Fruit fly (Drosophila melanogaster) whole organism, embryonic: ENCODE data around the gene CG3040.

ENCODE experiments used
- CG10462 ChIP-seq: fragments of 200-800 bp; sonication (Bioruptor generic); optimal IDR thresholded peaks from 2 replicates; lab custom pipeline; 2016; ENCODE audit warnings: missing biosample characterization, missing genetic modification characterization
- CG10654 ChIP-seq: fragments of 200-800 bp; sonication (Bioruptor generic); optimal IDR thresholded peaks from 2 replicates; lab custom pipeline; 2016; ENCODE audit warnings: missing biosample characterization, missing genetic modification characterization
- CG11093 ChIP-seq: fragments of 200-800 bp; sonication (Bioruptor generic); IDR thresholded peaks from 3 replicates; pipeline ENCODE4 v1.3.6; 2022; ENCODE audit warnings: missing biosample characterization, missing genetic modification characterization
- CG13123 ChIP-seq: fragments of 200-800 bp; sonication (Bioruptor generic); optimal IDR thresholded peaks from 2 replicates; lab custom pipeline; 2016; ENCODE audit warnings: missing biosample characterization, missing genetic modification characterization
- CG15011 ChIP-seq: fragments of 200-800 bp; sonication (Bioruptor generic); optimal IDR thresholded peaks from 3 replicates; lab custom pipeline; 2018; ENCODE audit warnings: missing biosample characterization, mild to moderate bottlenecking, missing genetic modification characterization
- CG15696 ChIP-seq: fragments of 200-800 bp; sonication (Bioruptor generic); optimal IDR thresholded peaks from 2 replicates; lab custom pipeline; 2019; ENCODE audit warnings: missing biosample characterization, mild to moderate bottlenecking, missing genetic modification characterization, moderate library complexity
- CG17361 ChIP-seq: fragments of 200-800 bp; sonication (Bioruptor generic); IDR thresholded peaks from 3 replicates; pipeline ENCODE4 v1.3.6; 2022; ENCODE audit warnings: missing biosample characterization, missing genetic modification characterization
- CG1792 ChIP-seq: fragments of 200-800 bp; sonication (Bioruptor generic); optimal IDR thresholded peaks from 2 replicates; lab custom pipeline; 2016; ENCODE audit warnings: missing biosample characterization, missing genetic modification characterization
- CG18599 ChIP-seq: fragments of 200-800 bp; sonication (Bioruptor generic); optimal IDR thresholded peaks from 3 replicates; lab custom pipeline; 2017; ENCODE audit warnings: missing biosample characterization, missing genetic modification characterization, mild to moderate bottlenecking, moderate library complexity, missing genetic modification reagents
- CG2678 ChIP-seq: fragments of 200-800 bp; sonication (Bioruptor generic); optimal IDR thresholded peaks from 3 replicates; lab custom pipeline; 2019; ENCODE audit warnings: missing biosample characterization, mild to moderate bottlenecking, missing genetic modification characterization, moderate library complexity
- CG2889 ChIP-seq: fragments of 200-800 bp; sonication (Bioruptor generic); IDR thresholded peaks from 3 replicates; pipeline ENCODE4 v1.3.6; 2022; ENCODE audit warnings: missing biosample characterization, missing genetic modification characterization
- CG30431 ChIP-seq: fragments of 200-800 bp; sonication (Bioruptor generic); optimal IDR thresholded peaks from 2 replicates; lab custom pipeline; 2017; ENCODE audit warnings: missing biosample characterization, missing genetic modification characterization
- CG3065 ChIP-seq: fragments of 200-800 bp; sonication (Bioruptor generic); optimal IDR thresholded peaks from 2 replicates; lab custom pipeline; 2016; ENCODE audit warnings: missing biosample characterization, missing genetic modification characterization
- CG3726 ChIP-seq: fragments of 200-800 bp; sonication (Bioruptor generic); IDR thresholded peaks from 3 replicates; pipeline ENCODE4, ENCODE4 v1.3.6; 2022; ENCODE audit warnings: missing biosample characterization, missing genetic modification characterization
- CG3995 ChIP-seq: fragments of 200-800 bp; sonication (Bioruptor generic); optimal IDR thresholded peaks from 3 replicates; lab custom pipeline; 2016; ENCODE audit warnings: missing biosample characterization, missing genetic modification characterization
- CG4360 ChIP-seq: fragments of 200-800 bp; sonication (Bioruptor generic); IDR thresholded peaks from 2 replicates; pipeline ENCODE4 v1.3.6; 2022; ENCODE audit warnings: missing biosample characterization, missing genetic modification characterization
- CG6689 ChIP-seq: fragments of 200-800 bp; sonication (Bioruptor generic); IDR thresholded peaks from 2 replicates; pipeline ENCODE4 v1.3.6; 2022; ENCODE audit warnings: missing biosample characterization, missing genetic modification characterization
- CG8765 ChIP-seq: fragments of 200-800 bp; sonication (Bioruptor generic); IDR thresholded peaks from 2 replicates; pipeline ENCODE4 v1.3.6; 2022; ENCODE audit warnings: missing biosample characterization, missing genetic modification characterization
- CG9876 ChIP-seq: fragments of 200-800 bp; sonication (Bioruptor generic); optimal IDR thresholded peaks from 2 replicates; lab custom pipeline; 2016; ENCODE audit warnings: missing biosample characterization, missing genetic modification characterization
- Camta ChIP-seq: fragments of 200-800 bp; sonication (Bioruptor generic); optimal IDR thresholded peaks from 2 replicates; lab custom pipeline; 2016; ENCODE audit warnings: missing biosample characterization, missing genetic modification characterization
- Ets65A ChIP-seq: fragments of 200-800 bp; sonication (Bioruptor generic); peaks from one replicate; lab custom pipeline; 2016; ENCODE audit warnings: missing biosample characterization, missing genetic modification characterization
- Fer2 ChIP-seq: fragments of 200-800 bp; sonication (Bioruptor generic); optimal IDR thresholded peaks from 2 replicates; lab custom pipeline; 2018; ENCODE audit warnings: missing biosample characterization, mild to moderate bottlenecking, missing genetic modification characterization, moderate library complexity
- Gug ChIP-seq: fragments of 200-800 bp; sonication (Bioruptor generic); IDR thresholded peaks from 4 replicates; pipeline ENCODE4 v1.3.6; 2022; ENCODE audit warnings: missing biosample characterization, missing genetic modification characterization
- HLH3B ChIP-seq: fragments of 200-800 bp; sonication (Bioruptor generic); IDR thresholded peaks from 2 replicates; pipeline ENCODE4 v1.3.6; 2022; ENCODE audit warnings: missing biosample characterization, missing genetic modification characterization
- Hr3 ChIP-seq: fragments of 200-800 bp; sonication (Bioruptor generic); optimal IDR thresholded peaks from 3 replicates; lab custom pipeline; 2016; ENCODE audit warnings: missing biosample characterization, missing genetic modification characterization
- Hr39 ChIP-seq: fragments of >200 bp; optimal IDR thresholded peaks from 2 replicates; lab custom pipeline; 2017
- Jarid2 ChIP-seq: fragments of 200-800 bp; sonication (Bioruptor generic); optimal IDR thresholded peaks from 3 replicates; lab custom pipeline; 2017; ENCODE audit warnings: mild to moderate bottlenecking, missing biosample characterization, missing genetic modification reagents, missing genetic modification characterization
- Rx ChIP-seq: fragments of 200-800 bp; sonication (Bioruptor generic); IDR thresholded peaks from 2 replicates; pipeline ENCODE4 v1.3.6; 2022; ENCODE audit warnings: missing biosample characterization, missing genetic modification characterization
- Six4 ChIP-seq: fragments of 200-800 bp; sonication (Bioruptor generic); optimal IDR thresholded peaks from 2 replicates; lab custom pipeline; 2016; ENCODE audit warnings: missing biosample characterization, missing genetic modification characterization
- Ssrp ChIP-seq: fragments of 200-800 bp; sonication (Bioruptor generic); optimal IDR thresholded peaks from 2 replicates; lab custom pipeline; 2018; ENCODE audit warnings: missing biosample characterization, mild to moderate bottlenecking, missing genetic modification characterization, moderate library complexity
- Stat92E ChIP-seq, 3 experiments: fragments of >200 bp in 2 of 3; fragments of 200-800 bp in 1 of 3; sonication (Bioruptor generic) in 1 of 3; optimal IDR thresholded peaks; 2 replicates each; lab custom pipeline; 2017 to 2019; ENCODE audit warnings: missing biosample characterization in 3 of 3, missing genetic modification characterization in 3 of 3, mild to moderate bottlenecking in 1 of 3, moderate library complexity in 1 of 3
- ac ChIP-seq: fragments of 200-800 bp; sonication (Bioruptor generic); optimal IDR thresholded peaks from 3 replicates; lab custom pipeline; 2017; ENCODE audit warnings: missing biosample characterization, mild to moderate bottlenecking, missing genetic modification characterization
- ap ChIP-seq: fragments of 200-800 bp; sonication (Bioruptor generic); IDR thresholded peaks from 2 replicates; pipeline ENCODE4 v1.3.6; 2022; ENCODE audit warnings: missing biosample characterization, missing genetic modification characterization
- br ChIP-seq: fragments of >200 bp; optimal IDR thresholded peaks from 2 replicates; lab custom pipeline; 2017
- cg ChIP-seq: fragments of 200-800 bp; sonication (Bioruptor generic); optimal IDR thresholded peaks from 3 replicates; lab custom pipeline; 2019; ENCODE audit warnings: missing biosample characterization, mild to moderate bottlenecking, missing genetic modification characterization, moderate library complexity
- knrl ChIP-seq: fragments of 200-800 bp; sonication (Bioruptor generic); IDR thresholded peaks from 3 replicates; pipeline ENCODE4 v1.3.6; 2022; ENCODE audit warnings: missing biosample characterization, missing genetic modification characterization; ENCODE audit not compliant: partially characterized antibody
- nmo ChIP-seq: fragments of 200-800 bp; sonication (Bioruptor generic); optimal IDR thresholded peaks from 2 replicates; lab custom pipeline; 2018; ENCODE audit warnings: missing biosample characterization, mild to moderate bottlenecking, missing genetic modification characterization, moderate library complexity
- org-1 ChIP-seq: fragments of 200-800 bp; sonication (Bioruptor generic); optimal IDR thresholded peaks from 2 replicates; lab custom pipeline; 2017; ENCODE audit warnings: missing biosample characterization, missing genetic modification characterization
- peb ChIP-seq: fragments of 200-800 bp; sonication (Bioruptor generic); IDR thresholded peaks from 2 replicates; pipeline ENCODE4 v1.3.6; 2022; ENCODE audit warnings: missing biosample characterization, missing genetic modification characterization
- pita ChIP-seq: fragments of 200-800 bp; sonication (Bioruptor generic); optimal IDR thresholded peaks from 2 replicates; lab custom pipeline; 2017; ENCODE audit warnings: missing biosample characterization, mild to moderate bottlenecking, missing genetic modification characterization
- sens ChIP-seq: fragments of 200-800 bp; sonication (Bioruptor generic); peaks from one replicate; lab custom pipeline; 2016; ENCODE audit warnings: missing biosample characterization, missing genetic modification characterization
- sens-2 ChIP-seq: fragments of 200-800 bp; sonication (Bioruptor generic); IDR thresholded peaks from 2 replicates; pipeline ENCODE4 v1.3.6; 2022; ENCODE audit warnings: missing biosample characterization, missing genetic modification characterization
- seq ChIP-seq: fragments of 200-800 bp; sonication (Bioruptor generic); IDR thresholded peaks from 2 replicates; pipeline ENCODE4 v1.3.6; 2022; ENCODE audit warnings: missing biosample characterization, missing genetic modification characterization
- so ChIP-seq: fragments of 200-800 bp; sonication (Bioruptor generic); IDR thresholded peaks from 3 replicates; pipeline ENCODE4 v1.3.6; 2022; ENCODE audit warnings: missing biosample characterization, missing genetic modification characterization
- tin ChIP-seq: fragments of 200-800 bp; sonication (Bioruptor generic); optimal IDR thresholded peaks from 3 replicates; lab custom pipeline; 2016; ENCODE audit warnings: missing biosample characterization, missing genetic modification characterization
- unpg ChIP-seq: fragments of 200-800 bp; sonication (Bioruptor generic); optimal IDR thresholded peaks from 3 replicates; lab custom pipeline; 2018; ENCODE audit warnings: missing biosample characterization, mild to moderate bottlenecking, missing genetic modification characterization, moderate library complexity
- zf30C ChIP-seq: fragments of 200-800 bp; sonication (Bioruptor generic); optimal IDR thresholded peaks from 3 replicates; lab custom pipeline; 2018; ENCODE audit warnings: missing biosample characterization, mild to moderate bottlenecking, missing genetic modification characterization

Gene CG3040

DNA sequence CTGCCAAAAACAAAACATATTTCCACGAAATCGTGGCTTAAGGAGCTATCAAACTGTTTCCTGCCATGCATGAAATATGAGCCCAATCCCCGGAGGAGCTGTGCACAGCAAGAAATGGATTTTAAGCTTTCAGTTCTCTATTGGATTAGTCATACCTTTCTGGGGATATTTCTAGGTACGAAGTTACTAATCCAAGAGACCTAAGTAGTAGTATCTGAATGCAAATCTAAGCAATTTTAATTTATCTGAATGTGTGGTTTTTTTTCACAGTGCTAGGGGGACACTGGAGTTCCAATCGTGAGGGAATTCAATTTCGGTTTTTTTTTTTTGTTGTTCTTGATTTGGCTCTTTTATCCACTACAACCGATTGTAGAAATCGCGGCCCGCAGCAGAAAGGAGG is 3.2 kb upstream of the CG3040 start:
- TF ChIP-seq HLH3B (GFP tag; lab: Robert Waterston, UW) (0 out of 2 replicates have a peak, but pooled peaks have one; percentile 25), CG3065 (no peak), CG3995 (GFP tag; lab: Kevin White, UChicago) (no peak), seq (GFP tag; lab: Robert Waterston, UW) (no peak), zf30C (GFP tag; lab: Kevin White, UChicago) (no peak), CG15696 (tag; lab: Kevin White, UChicago) (no peak), CG4360 (GFP tag; lab: Robert Waterston, UW) (no peak), Camta (no peak), Ets65A (GFP tag; lab: Kevin White, UChicago) (peak; percentile 78), CG6689 (GFP tag; lab: Robert Waterston, UW) (peak; percentile 21; the same call in 1 of the 2 replicates), br (lab: Kevin White, UChicago) (no peak)
- TF ChIP-seq, all 482 proteins: peak for 3

DNA sequence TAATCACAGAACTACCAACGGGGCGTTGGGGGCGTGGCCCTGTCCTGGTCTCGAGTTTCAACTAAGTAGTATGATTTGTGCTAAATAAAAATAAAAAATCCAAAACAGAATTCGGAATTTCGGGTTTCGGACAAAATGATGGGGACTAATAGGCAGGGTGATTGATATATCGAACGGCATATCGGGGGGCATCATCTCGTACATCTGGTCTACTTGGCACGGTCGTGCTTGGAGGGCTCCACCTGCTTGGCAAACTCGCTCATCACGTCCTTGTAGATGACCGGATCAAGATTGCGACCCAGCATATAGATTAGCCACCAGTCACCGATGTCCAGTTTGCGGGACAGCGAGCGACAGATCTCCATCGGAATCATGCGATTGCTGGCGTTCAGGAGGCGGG is 1.0 kb upstream of the CG3040 start:
- no peak for TF ChIP-seq Ssrp (tag; lab: Kevin White, UChicago)
- TF ChIP-seq CG15696 (tag; lab: Kevin White, UChicago), result no peak
- peak; percentile 54 for TF ChIP-seq sens (GFP tag; lab: Kevin White, UChicago)

DNA sequence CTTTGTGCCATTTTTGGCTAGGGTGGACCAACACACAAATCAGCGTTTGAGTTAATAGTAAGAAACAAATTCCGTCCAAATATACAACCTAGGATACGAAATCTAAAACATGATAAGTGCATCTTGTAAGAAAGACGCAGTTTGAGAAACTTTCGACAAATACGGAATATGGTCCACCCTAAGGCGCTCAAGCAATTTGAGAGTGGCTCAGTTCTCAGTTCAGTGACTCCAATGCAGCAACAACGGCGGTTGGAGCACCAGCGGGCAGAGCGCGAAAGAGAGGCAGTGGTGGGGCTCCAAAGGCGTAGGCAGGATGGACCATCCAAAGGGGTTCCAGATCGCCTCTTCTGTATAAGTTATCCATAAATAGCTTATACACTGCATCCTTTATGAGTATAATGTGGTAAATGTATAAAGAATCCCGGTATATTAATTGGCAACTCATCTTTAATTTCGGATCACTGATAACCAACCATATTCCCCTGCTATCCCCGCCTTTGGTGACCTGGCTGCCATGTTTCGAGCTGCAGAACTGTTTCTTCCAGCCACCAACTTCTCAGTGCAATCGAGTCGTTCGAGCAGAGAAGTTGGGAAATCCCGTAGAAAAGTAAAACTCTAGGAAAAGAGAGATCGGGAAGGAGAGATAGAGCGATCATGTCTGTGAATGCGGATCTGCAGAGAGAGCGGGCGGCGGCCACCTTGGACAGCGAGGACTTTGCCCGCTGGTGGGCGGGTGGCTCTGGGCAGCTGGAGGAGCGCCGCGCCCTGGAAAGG is 3.6 kb downstream of the CG3040 start, which contains the start of gene CG4586:
Gene CG4586, plus strand, starts transcription at position 555 of the 774 bp plus-strand sequence.
- TF ChIP-seq Hr39 (lab: Kevin White, UChicago), result no peak
- peak; percentile 86 for TF ChIP-seq CG17361
- peak; percentile 77 for TF ChIP-seq peb (GFP tag; lab: Robert Waterston, UW)
- no peak for TF ChIP-seq pita
- TF ChIP-seq sens-2, result peak; percentile 88
- peak; percentile 87 for TF ChIP-seq CG13123 (GFP tag; lab: Kevin White, UChicago)
- peak; percentile 86 for TF ChIP-seq CG3726 (GFP tag; lab: Robert Waterston, UW)
- peak in 1 of 3 experiments; percentile 47 for TF ChIP-seq Stat92E (GFP tag; optimal IDR thresholded peaks at IDR 0.05; lab: Kevin White, UChicago)
- peak; percentile 89 for TF ChIP-seq CG9876 (GFP tag; lab: Kevin White, UChicago)
- peak; percentile 82 for TF ChIP-seq Gug (GFP tag; lab: Robert Waterston, UW)
- TF ChIP-seq CG11093 (GFP tag; lab: Robert Waterston, UW), result peak; percentile 77
- TF ChIP-seq org-1, result peak; percentile 94
- peak; percentile 90 for TF ChIP-seq CG10462 (GFP tag; lab: Kevin White, UChicago)
- TF ChIP-seq Fer2 (tag; lab: Kevin White, UChicago), result peak; percentile 84
- peak; percentile 91 for TF ChIP-seq tin
- TF ChIP-seq CG2889 (GFP tag; lab: Robert Waterston, UW), result peak; percentile 85
- TF ChIP-seq CG18599 (GFP tag; lab: Kevin White, UChicago), result peak; percentile 98
- TF ChIP-seq Six4 (GFP tag; lab: Kevin White, UChicago), result peak; percentile 96
- TF ChIP-seq cg (GFP tag; lab: Kevin White, UChicago), result no peak
- TF ChIP-seq ac (GFP tag; lab: Kevin White, UChicago), result peak; percentile 66
- peak; percentile 81 for TF ChIP-seq Jarid2 (GFP tag; lab: Kevin White, UChicago)
- TF ChIP-seq CG1792 (GFP tag; lab: Kevin White, UChicago), result peak; percentile 92
- no peak for TF ChIP-seq knrl (GFP tag; lab: Robert Waterston, UW)
- TF ChIP-seq Rx, result peak; percentile 91
- TF ChIP-seq nmo, result peak; percentile 89
- peak; percentile 96 for TF ChIP-seq CG2678 (tag; lab: Kevin White, UChicago)
- TF ChIP-seq Hr3 (GFP tag; lab: Kevin White, UChicago), result peak; percentile 75
- peak; percentile 86 for TF ChIP-seq CG30431 (GFP tag; lab: Kevin White, UChicago)
- TF ChIP-seq Camta, result peak; percentile 91
- TF ChIP-seq CG10654, result peak; percentile 95
- TF ChIP-seq CG8765, result peak; percentile 75
- peak; percentile 98 for TF ChIP-seq so (GFP tag; lab: Robert Waterston, UW)
- TF ChIP-seq CG15011, result peak; percentile 92
- peak; percentile 98 for TF ChIP-seq unpg (GFP tag; lab: Kevin White, UChicago)
- TF ChIP-seq ap (GFP tag; lab: Robert Waterston, UW), result peak; percentile 92
